Worm (Caenorhabditis elegans) whole organism, dauer: ENCODE results near the gene math-44.
"Not testable (repeated sequence)": the region's sequence is repeated elsewhere in the genome, so short reads cannot be mapped to it uniquely, and the experiment has no call there.

ENCODE experiments used
- unc-62 ChIP-seq: sonication (generic microtip); optimal IDR thresholded peaks from 2 replicates; lab custom pipeline; 2017; ENCODE audit warnings: missing biosample characterization, missing genetic modification reagents, missing genetic modification characterization

Gene math-44

DNA sequence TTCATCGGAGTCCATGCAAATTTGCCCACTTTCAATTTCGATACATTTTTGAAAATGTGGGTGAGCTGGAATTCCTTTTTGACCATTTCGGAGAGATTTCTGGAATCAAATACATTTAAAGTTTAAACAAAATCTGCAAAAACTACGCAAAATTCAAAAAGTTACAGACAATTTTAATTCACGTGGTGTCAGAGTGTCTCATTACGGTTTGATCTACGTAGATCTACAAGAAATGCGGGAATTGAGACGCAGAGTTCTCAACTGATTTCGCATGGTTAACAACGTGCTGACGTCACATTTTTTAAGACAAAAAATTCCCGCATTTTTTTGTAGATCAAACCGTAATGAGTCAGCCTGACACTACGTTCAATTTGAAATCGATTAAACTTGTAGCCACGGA is 37.4 kb downstream of the math-44 start, which contains the start of gene bath-21:
bath-21 (minus strand) TSS at position 101 of the 400 bp plus-strand sequence.
- TF ChIP-seq unc-62 = no peak

DNA sequence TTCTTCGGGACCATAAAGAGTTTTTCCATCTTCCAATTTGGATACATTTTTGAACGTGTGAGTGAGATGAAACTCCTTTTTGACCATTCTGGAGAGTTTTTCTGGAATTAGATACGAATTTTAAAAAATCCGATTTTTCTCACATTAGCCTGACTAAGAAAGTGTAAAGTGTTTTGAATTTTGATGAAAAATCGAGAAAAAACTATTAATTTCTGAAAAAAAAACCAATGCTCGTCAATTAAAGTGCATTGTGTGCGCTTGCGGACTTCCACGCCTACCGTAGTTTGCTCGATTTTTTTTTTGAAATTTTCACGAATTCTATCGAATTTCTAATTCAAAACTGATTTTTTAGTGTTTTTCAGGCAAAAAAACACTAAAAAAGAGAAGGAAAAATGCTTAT is 39.6 kb downstream of the math-44 start, which contains the start of gene bath-1:
bath-1 (minus strand) TSS at position 101 of the 400 bp plus-strand sequence.
- TF ChIP-seq unc-62 = no peak

DNA sequence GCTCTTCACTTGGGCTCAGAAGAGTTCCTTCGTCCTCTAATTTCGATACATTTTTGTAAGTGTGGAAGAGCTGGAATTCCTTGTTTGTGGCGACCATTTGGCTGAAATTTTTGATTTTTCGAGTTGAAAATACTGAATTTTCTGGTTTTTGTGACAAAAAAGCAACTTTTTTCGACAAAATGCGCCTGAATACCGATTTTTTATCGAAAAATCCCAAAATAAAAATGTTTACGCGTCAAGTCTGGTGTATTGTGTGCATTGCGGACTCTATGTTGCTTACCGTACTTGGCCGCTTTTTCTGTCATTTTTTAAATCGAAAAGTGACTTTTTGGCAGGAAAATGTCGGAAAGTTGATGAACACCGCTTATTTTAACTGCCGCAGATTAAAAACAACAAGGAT is 41.3 kb downstream of the math-44 start, which contains the start of gene bath-3:
bath-3 (minus strand) TSS at position 101 of the 400 bp plus-strand sequence.
- TF ChIP-seq unc-62 = no peak

DNA sequence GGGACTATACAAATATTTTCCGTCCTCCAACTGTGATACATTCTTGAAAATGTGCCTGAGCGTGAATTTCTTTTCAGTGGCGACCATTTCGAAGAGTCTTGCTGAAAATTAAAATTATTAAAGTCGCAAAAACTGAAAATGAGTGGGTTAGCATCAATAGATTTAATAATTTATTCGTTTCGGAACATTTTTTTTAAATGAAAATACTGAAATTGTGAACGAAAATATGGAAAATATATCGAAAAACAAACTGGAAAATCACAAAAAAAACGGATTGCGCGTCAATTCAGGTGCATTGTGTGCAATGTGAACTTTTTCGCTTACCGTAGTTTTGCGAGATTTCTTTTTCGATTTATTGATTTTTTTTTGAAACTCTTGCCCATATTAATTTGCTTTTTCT is 42.7 kb downstream of the math-44 start, which contains the start of gene bath-5:
bath-5 (minus strand) TSS at position 101 of the 400 bp plus-strand sequence.
- TF ChIP-seq unc-62 = no peak

DNA sequence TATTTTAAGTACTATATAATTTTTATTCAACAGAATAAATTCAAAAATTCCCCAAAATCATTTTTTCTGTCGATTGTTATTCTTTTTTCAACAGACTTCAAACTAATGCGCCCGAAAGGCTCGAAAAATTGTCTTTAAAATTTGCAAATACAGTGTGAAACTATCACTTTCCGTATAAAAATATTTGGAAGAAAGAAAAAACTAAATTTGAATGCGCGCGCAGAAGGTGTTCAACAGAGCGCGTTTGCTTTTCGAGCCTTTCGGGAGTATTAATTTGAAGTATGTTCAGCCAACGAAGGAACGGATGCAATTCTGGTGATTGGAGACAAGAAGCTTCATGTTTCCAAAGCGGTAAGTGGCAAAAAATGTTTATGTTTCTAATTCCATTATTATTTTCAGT is 43.2 kb downstream of the math-44 start, which contains the start of gene btb-4:
btb-4 (plus strand) TSS at position 35 of the 400 bp plus-strand sequence.
- TF ChIP-seq unc-62 = not testable (repeated sequence)

DNA sequence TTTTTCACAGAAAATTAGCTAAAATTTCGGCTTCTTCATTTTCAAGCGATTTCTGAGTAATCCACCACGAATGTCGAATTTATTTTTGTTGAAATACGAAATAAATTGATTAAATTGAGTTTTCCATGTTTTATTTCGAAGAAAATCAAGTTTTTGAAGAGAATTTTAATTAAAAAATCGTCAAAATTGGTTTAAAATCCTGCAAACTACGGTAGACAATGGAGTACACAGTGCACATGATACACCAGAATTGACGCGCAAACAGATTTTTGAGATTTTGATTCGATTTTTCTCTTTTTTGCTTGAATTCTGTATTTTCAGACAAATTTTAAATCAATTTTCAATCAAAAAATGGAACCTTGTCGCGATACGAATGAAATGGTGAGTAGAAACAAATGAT is 44.2 kb downstream of the math-44 start, which contains the start of gene F59H6.14:
F59H6.14 (plus strand) TSS at position 301 of the 400 bp plus-strand sequence.
- TF ChIP-seq unc-62 = no peak

DNA sequence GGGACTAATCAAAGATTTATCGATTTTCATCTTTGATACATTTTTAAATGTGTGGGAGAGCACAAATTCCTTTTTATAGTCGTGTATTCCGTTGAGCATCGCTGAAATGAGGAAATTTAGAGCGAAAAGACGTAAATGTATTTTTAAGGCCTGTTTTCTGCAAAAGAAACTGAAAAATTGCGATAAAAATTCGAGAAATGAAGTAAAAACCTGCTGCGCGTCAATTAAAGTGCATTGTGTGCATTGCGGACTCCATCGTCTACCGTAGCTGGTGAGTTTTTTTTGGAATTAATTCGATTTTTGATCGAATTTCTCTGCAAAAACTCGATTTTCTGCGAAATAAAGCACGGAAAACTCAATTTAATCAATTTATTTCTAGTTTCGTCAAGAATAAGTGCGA is 50.2 kb downstream of the math-44 start, which contains the start of gene bath-19:
bath-19 (minus strand) TSS at position 101 of the 400 bp plus-strand sequence.
- TF ChIP-seq unc-62 = no peak
